Worm (Caenorhabditis elegans): ENCODE measurements around the gene rad-54.B.

ce11 chrIV:16946746-16947145 is 3.1 kb upstream of the rad-54.B start, which contains the start of the genes Y116A8C.9 and arf-6:
- TF ChIP-seq fax-1 (tag; optimal IDR thresholded peaks at IDR 0.05) (peak; percentile 44), ztf-16 (tag; optimal IDR thresholded peaks at IDR 0.05) (peak; percentile 54), dmd-4 (tag; optimal IDR thresholded peaks at IDR 0.05; ENCODE audit: borderline replicate concordance) (peak; percentile 18), F13H6.1 (tag; optimal IDR thresholded peaks at IDR 0.05) (peak; percentile 35), nhr-232 (tag; optimal IDR thresholded peaks at IDR 0.05) (no peak), sox-4 (tag; optimal IDR thresholded peaks at IDR 0.05) (peak; percentile 68), sdc-2 (tag; optimal IDR thresholded peaks at IDR 0.05) (no peak)

Data from whole organism, late embryonic.